Worm (Caenorhabditis elegans): ENCODE measurements around the gene str-220.

DNA sequence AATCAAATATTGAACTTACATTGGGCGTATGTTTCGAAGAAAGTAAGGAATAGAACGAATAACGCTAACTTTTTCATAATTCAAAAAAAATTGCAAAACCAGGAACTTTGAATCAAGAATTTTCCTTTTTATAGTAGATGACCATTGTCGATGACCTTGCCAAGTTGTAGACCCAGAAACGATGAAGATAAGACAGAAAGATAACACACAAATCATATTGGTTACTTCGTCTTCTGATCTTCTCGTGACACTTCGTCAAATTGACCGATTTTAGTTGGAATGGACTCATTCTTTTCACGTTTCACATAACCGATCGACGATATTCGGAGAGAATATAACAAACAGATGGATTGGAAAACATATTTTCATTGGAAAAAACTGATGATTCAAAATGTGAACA is 39.3 kb downstream of the str-220 start, which contains the start of gene grsp-3:
- TF ChIP-seq mep-1 (tag; optimal IDR thresholded peaks at IDR 0.05) (no peak), ztf-11 (tag; optimal IDR thresholded peaks at IDR 0.05) (no peak), snpc-4 (tag; optimal IDR thresholded peaks at IDR 0.05) (no peak), lsy-2 (tag; optimal IDR thresholded peaks at IDR 0.05) (no peak), mab-5 (tag; optimal IDR thresholded peaks at IDR 0.05) (no peak), blmp-1 (tag; optimal IDR thresholded peaks at IDR 0.05) (no peak), unc-39 (tag; optimal IDR thresholded peaks at IDR 0.05) (no peak), hlh-1 (tag; optimal IDR thresholded peaks at IDR 0.05) (no peak)
